Worm (Caenorhabditis elegans) whole organism, midembryonic: ENCODE measurements around the gene ZK896.5.

ENCODE experiments used
- T22C8.4 ChIP-seq: fragments of 200-800 bp; sonication (Bioruptor generic); IDR thresholded peaks from 2 replicates; pipeline ENCODE4 v1.3.6; 2022; ENCODE audit warnings: missing genetic modification characterization, missing compliant biosample characterization
- cog-1 ChIP-seq: sonication (generic microtip); optimal IDR thresholded peaks from 2 replicates; lab custom pipeline; 2016; ENCODE audit warnings: missing genetic modification characterization, missing compliant biosample characterization
- flt-1 ChIP-seq: fragments of 200-800 bp; sonication (Bioruptor generic); IDR thresholded peaks from 2 replicates; pipeline ENCODE4 v1.3.6; 2022; ENCODE audit warnings: missing genetic modification characterization, missing compliant biosample characterization
- klf-2 ChIP-seq: fragments of 200-800 bp; sonication (Bioruptor generic); conservative IDR thresholded peaks from 2 replicates; pipeline ENCODE4 v1.3.6; 2022; ENCODE audit warnings: missing genetic modification reagents, missing genetic modification characterization, missing compliant biosample characterization
- med-1 ChIP-seq: sonication (generic microtip); optimal IDR thresholded peaks from 2 replicates; lab custom pipeline; 2017; ENCODE audit warnings: missing genetic modification characterization, mild to moderate bottlenecking, missing compliant biosample characterization, antibody characterized with exemption, missing genetic modification reagents; ENCODE audit not compliant: insufficient read depth
- ref-1 ChIP-seq: fragments of 200-800 bp; sonication (Bioruptor generic); conservative IDR thresholded peaks from 2 replicates; pipeline ENCODE4 v1.3.6; 2022; ENCODE audit warnings: missing genetic modification reagents, missing genetic modification characterization, missing compliant biosample characterization
- ztf-23 ChIP-seq: fragments of 200-800 bp; sonication (Bioruptor generic); IDR thresholded peaks from 2 replicates; pipeline ENCODE4 v1.3.6; 2022; ENCODE audit warnings: missing genetic modification reagents, missing genetic modification characterization, missing compliant biosample characterization
- ztf-29 ChIP-seq: fragments of 200-800 bp; sonication (Bioruptor generic); IDR thresholded peaks from 2 replicates; pipeline ENCODE4 v1.3.6; 2022; ENCODE audit warnings: missing genetic modification reagents, missing genetic modification characterization, missing compliant biosample characterization

DNA sequence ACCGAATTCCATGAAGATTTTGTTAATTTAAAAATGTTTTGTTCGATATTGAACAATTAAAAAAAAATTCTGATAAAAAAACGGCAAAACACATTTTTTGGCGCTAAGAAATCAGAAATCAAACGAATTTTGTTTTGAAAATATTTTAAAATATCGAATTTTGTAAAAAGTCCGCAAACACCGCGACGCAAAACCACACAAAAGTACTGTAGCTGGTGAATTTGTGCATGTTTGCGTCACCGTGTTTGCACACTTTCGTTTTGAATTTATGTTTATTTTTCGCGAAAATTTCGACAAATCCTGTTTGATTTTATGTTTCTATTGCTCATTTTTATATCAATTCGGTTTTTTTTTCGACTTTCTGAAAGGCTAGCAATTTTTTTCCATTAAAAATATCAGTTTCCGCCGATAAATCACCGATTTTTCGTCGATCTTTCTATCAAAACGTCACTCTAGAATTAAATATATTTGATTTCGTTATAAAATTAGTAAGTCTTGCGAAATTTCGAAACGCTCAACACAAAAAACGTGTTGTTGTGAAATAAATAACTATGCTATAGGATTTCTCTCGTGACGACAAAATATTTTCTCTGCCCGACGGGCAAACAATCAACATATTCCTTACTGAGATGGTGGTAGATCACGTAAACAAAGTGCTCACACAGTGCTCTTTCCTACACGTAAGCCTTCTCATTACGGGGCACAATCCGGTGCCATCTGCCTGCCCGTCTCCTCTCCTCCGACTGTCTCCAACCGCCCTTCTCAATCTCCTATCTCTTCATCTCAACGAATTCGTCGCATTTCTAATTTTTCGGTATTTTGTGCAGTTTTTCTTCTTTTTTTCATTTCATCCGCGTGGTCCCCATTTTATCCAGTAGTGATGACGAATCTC, 47.6 kb downstream of the ZK896.5 start:
- no peak for TF ChIP-seq flt-1 (GFP tag; lab: Robert Waterston, UW)
- no peak for TF ChIP-seq T22C8.4
- TF ChIP-seq ztf-23 (GFP tag; lab: Robert Waterston, UW) = no peak
- no peak for TF ChIP-seq med-1 (GFP tag; lab: Kevin White, UChicago)
- no peak for TF ChIP-seq ref-1
- TF ChIP-seq klf-2 (GFP tag; lab: Robert Waterston, UW) = no peak
- TF ChIP-seq cog-1 = no peak
- TF ChIP-seq ztf-29 (GFP tag; lab: Robert Waterston, UW) = no peak
